Worm (Caenorhabditis elegans) whole organism, mixed stage, embryonic: ENCODE data around the gene C50B8.4.

Experiments used
- M03D4.4 ChIP-seq: sonication (generic microtip); optimal IDR thresholded peaks from 2 replicates; lab custom pipeline; 2017; ENCODE audit warnings: mild to moderate bottlenecking, missing genetic modification characterization, missing compliant biosample characterization
- bed-3 ChIP-seq: fragments of 200-800 bp; sonication (Bioruptor generic); optimal IDR thresholded peaks from 3 replicates; lab custom pipeline; 2018; ENCODE audit warnings: mild to moderate bottlenecking, missing genetic modification characterization, moderate library complexity, missing compliant biosample characterization
- blmp-1 ChIP-seq: fragments of 150-350 bp; optimal IDR thresholded peaks from 2 replicates; lab custom pipeline; 2014; ENCODE audit warnings: missing biosample characterization, missing genetic modification characterization
- ceh-39 ChIP-seq: fragments of 150-350 bp; optimal IDR thresholded peaks from 2 replicates; lab custom pipeline; 2014; ENCODE audit warnings: missing biosample characterization, missing genetic modification characterization
- ceh-43 ChIP-seq: fragments of 200-800 bp; sonication (Bioruptor generic); optimal IDR thresholded peaks from 2 replicates; lab custom pipeline; 2018; ENCODE audit warnings: mild to moderate bottlenecking, missing genetic modification characterization, moderate library complexity, missing compliant biosample characterization
- ceh-83 ChIP-seq: fragments of 200-800 bp; sonication (Bioruptor generic); optimal IDR thresholded peaks from 2 replicates; lab custom pipeline; 2018; ENCODE audit warnings: mild to moderate bottlenecking, missing genetic modification characterization, missing compliant biosample characterization
- ces-1 ChIP-seq: fragments of 150-350 bp; optimal IDR thresholded peaks from 2 replicates; lab custom pipeline; 2014; ENCODE audit warnings: missing biosample characterization, missing genetic modification reagents, missing genetic modification characterization
- cnd-1 ChIP-seq: fragments of 200-800 bp; sonication (Bioruptor generic); optimal IDR thresholded peaks from 2 replicates; lab custom pipeline; 2018; ENCODE audit warnings: mild to moderate bottlenecking, missing genetic modification characterization, missing compliant biosample characterization
- drap-1 ChIP-seq: fragments of 200-800 bp; sonication (Bioruptor generic); optimal IDR thresholded peaks from 3 replicates; lab custom pipeline; 2018; ENCODE audit warnings: mild to moderate bottlenecking, missing genetic modification characterization, missing compliant biosample characterization
- elt-1 ChIP-seq: sonication (generic microtip); optimal IDR thresholded peaks from 2 replicates; lab custom pipeline; 2017; ENCODE audit warnings: missing genetic modification characterization, mild to moderate bottlenecking, missing compliant biosample characterization, antibody characterized with exemption, moderate library complexity, borderline replicate concordance; ENCODE audit not compliant: insufficient read depth
- elt-3 ChIP-seq: fragments of 150-350 bp; optimal IDR thresholded peaks from 2 replicates; lab custom pipeline; 2014; ENCODE audit warnings: missing biosample characterization, missing genetic modification characterization
- flh-1 ChIP-seq: fragments of 200-800 bp; sonication (Bioruptor generic); optimal IDR thresholded peaks from 2 replicates; lab custom pipeline; 2018; ENCODE audit warnings: mild to moderate bottlenecking, missing genetic modification characterization, moderate library complexity, missing compliant biosample characterization
- ham-2 ChIP-seq: fragments of 200-800 bp; sonication (Bioruptor generic); optimal IDR thresholded peaks from 2 replicates; lab custom pipeline; 2018; ENCODE audit warnings: mild to moderate bottlenecking, missing genetic modification characterization, missing compliant biosample characterization
- hlh-1 ChIP-seq: fragments of 150-350 bp; optimal IDR thresholded peaks from 2 replicates; lab custom pipeline; 2014; ENCODE audit warnings: missing biosample characterization, missing genetic modification reagents, missing genetic modification characterization
- lin-13 ChIP-seq: fragments of 150-350 bp; optimal IDR thresholded peaks from 2 replicates; lab custom pipeline; 2014; ENCODE audit warnings: missing biosample characterization, missing genetic modification characterization
- lin-32 ChIP-seq: fragments of 200-800 bp; sonication (Bioruptor generic); optimal IDR thresholded peaks from 2 replicates; lab custom pipeline; 2018; ENCODE audit warnings: mild to moderate bottlenecking, missing genetic modification characterization, missing compliant biosample characterization
- lsy-2 ChIP-seq: fragments of 150-350 bp; optimal IDR thresholded peaks from 2 replicates; lab custom pipeline; 2014; ENCODE audit warnings: missing biosample characterization, missing genetic modification characterization
- mab-5 ChIP-seq: fragments of 150-350 bp; optimal IDR thresholded peaks from 2 replicates; lab custom pipeline; 2014; ENCODE audit warnings: missing biosample characterization, missing genetic modification characterization
- mep-1 ChIP-seq: fragments of 150-350 bp; optimal IDR thresholded peaks from 2 replicates; lab custom pipeline; 2017; ENCODE audit warnings: missing biosample characterization, missing genetic modification reagents, missing genetic modification characterization, inconsistent platforms
- mls-2 ChIP-seq: sonication (generic microtip); optimal IDR thresholded peaks from 2 replicates; lab custom pipeline; 2016; ENCODE audit warnings: mild to moderate bottlenecking, missing genetic modification characterization, moderate library complexity, missing compliant biosample characterization
- nhr-2 ChIP-seq: fragments of 150-350 bp; optimal IDR thresholded peaks from 2 replicates; lab custom pipeline; 2014; ENCODE audit warnings: missing biosample characterization, missing genetic modification characterization
- nhr-237 ChIP-seq: fragments of 150-350 bp; optimal IDR thresholded peaks from 2 replicates; lab custom pipeline; 2014; ENCODE audit warnings: missing biosample characterization, missing genetic modification characterization
- nhr-28 ChIP-seq: fragments of 150-350 bp; optimal IDR thresholded peaks from 2 replicates; lab custom pipeline; 2014; ENCODE audit warnings: missing biosample characterization, missing genetic modification characterization
- nhr-76 ChIP-seq: sonication (generic microtip); optimal IDR thresholded peaks from 2 replicates; lab custom pipeline; 2017; ENCODE audit warnings: missing biosample characterization, missing genetic modification characterization
- sptf-1 ChIP-seq: sonication (generic microtip); optimal IDR thresholded peaks from 2 replicates; lab custom pipeline; 2017; ENCODE audit warnings: mild to moderate bottlenecking, missing genetic modification characterization, moderate library complexity, missing compliant biosample characterization
- tbx-8 ChIP-seq: fragments of 200-800 bp; sonication (Bioruptor generic); optimal IDR thresholded peaks from 2 replicates; lab custom pipeline; 2018; ENCODE audit warnings: mild to moderate bottlenecking, missing genetic modification characterization, moderate library complexity, missing compliant biosample characterization
- unc-120 ChIP-seq: sonication (generic microtip); optimal IDR thresholded peaks from 2 replicates; lab custom pipeline; 2017; ENCODE audit warnings: missing genetic modification characterization, missing compliant biosample characterization; ENCODE audit not compliant: poor library complexity, severe bottlenecking
- unc-39 ChIP-seq: fragments of 150-350 bp; optimal IDR thresholded peaks from 2 replicates; lab custom pipeline; 2014; ENCODE audit warnings: missing biosample characterization, missing genetic modification characterization
- unc-62 ChIP-seq: fragments of 150-350 bp; optimal IDR thresholded peaks from 2 replicates; lab custom pipeline; 2014; ENCODE audit warnings: missing biosample characterization, missing genetic modification reagents, missing genetic modification characterization
- zip-8 ChIP-seq: fragments of 150-350 bp; optimal IDR thresholded peaks from 2 replicates; lab custom pipeline; 2014; ENCODE audit warnings: missing biosample characterization, missing genetic modification characterization
- ztf-11 ChIP-seq: fragments of 150-350 bp; optimal IDR thresholded peaks from 2 replicates; lab custom pipeline; 2014; ENCODE audit warnings: missing biosample characterization, missing genetic modification characterization

The C50B8.4 gene

DNA sequence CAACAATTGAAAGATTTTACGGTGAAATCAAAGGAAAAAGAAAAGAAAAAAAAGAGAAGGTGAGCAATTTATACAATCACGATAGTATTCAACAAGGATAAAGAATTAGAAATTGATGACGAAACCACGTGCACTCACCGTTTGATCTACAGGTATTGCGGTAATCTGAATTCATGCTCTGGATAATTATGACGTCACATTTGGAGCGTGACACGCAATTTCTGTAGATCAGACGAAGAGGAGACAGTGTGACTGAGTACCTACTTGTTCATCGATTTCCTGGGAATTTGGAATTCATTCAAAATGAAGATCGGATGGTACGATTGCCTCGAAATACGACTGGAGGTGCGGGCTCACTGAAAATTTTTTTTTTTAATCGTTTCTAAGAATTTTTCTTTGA, 26.6 kb downstream of the C50B8.4 start:
- peak; percentile 91 for TF ChIP-seq zip-8 (tag; lab: Kevin White, UChicago)
- no peak for TF ChIP-seq ces-1 (GFP tag; lab: Kevin White, UChicago)

DNA sequence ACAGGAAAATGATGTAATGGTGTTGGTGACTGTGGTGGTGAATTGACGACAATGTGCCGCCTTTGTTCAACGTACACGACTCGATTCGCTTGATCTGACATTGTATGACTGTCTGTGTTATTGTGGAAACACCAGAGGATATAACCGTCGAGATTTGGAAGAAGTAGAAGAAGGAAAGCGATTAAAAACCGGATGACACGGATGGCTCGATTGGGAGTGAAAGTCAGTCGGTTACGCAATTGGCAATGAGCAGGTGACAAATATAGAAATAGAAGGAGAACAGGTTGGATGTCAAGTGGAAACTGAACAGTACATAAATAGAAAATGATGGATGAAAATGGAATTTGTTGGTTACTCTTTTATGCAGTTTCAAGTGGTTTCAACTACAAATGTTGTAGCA, 29.1 kb downstream of the C50B8.4 start, which contains the start of gene rdy-2:
rdy-2 (minus strand) TSS at position 101 of the 400 bp plus-strand sequence.
- TF ChIP-seq lsy-2 (tag; lab: Kevin White, UChicago) (no peak), zip-8 (tag; lab: Kevin White, UChicago) (no peak), unc-120 (no peak)

DNA sequence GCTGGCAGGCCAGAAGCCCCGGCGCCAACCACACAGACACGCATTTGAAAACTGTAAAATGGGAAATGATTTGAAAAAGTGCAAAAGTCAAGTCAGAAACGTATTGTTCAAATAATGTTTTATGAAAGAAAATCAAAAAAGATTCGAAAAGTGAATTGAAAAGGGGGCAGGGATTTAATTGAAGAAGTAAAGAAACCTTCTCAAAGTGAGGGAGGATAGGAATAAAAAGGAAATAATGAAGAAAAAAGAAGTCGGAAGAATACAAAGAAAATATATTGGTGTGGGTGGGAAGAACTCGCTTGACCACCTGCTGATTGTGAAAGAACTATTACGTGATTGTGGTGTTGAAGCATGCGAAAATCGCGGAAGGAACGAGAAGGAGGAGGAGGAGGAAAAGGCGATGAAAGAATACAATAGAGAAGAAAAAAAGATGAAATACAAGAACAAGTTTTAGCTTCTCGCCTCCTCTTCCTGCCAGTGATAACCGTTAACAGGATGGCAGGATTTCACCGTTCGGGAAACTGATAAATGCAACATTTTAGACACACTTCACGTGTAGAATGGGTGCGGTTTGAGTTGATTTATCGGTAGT, 34.9 kb downstream of the C50B8.4 start, which contains the start of gene fmo-4:
fmo-4 (minus strand) TSS at position 51 of the 592 bp plus-strand sequence.
- TF ChIP-seq cnd-1 (tag; lab: Kevin White, UChicago) = no peak
- no peak for TF ChIP-seq hlh-1 (tag; lab: Kevin White, UChicago)
- TF ChIP-seq bed-3 (GFP tag; lab: Kevin White, UChicago) = no peak
- no peak for TF ChIP-seq unc-120
- no peak for TF ChIP-seq ces-1 (GFP tag; lab: Kevin White, UChicago)
- TF ChIP-seq lin-13 (tag; lab: Kevin White, UChicago) = no peak
- no peak for TF ChIP-seq lsy-2 (tag; lab: Kevin White, UChicago)
- TF ChIP-seq nhr-2 (tag; lab: Kevin White, UChicago) = no peak
- TF ChIP-seq elt-1 = no peak
- no peak for TF ChIP-seq lin-32 (GFP tag; lab: Kevin White, UChicago)
- TF ChIP-seq sptf-1 (tag; lab: Kevin White, UChicago) = no peak
- no peak for TF ChIP-seq flh-1
- TF ChIP-seq ham-2 (GFP tag; lab: Kevin White, UChicago) = no peak
- TF ChIP-seq blmp-1 (tag; lab: Kevin White, UChicago) = no peak
- no peak for TF ChIP-seq elt-3 (tag; lab: Kevin White, UChicago)
- no peak for TF ChIP-seq mls-2 (tag; lab: Kevin White, UChicago)
- no peak for TF ChIP-seq unc-62 (GFP tag; lab: Kevin White, UChicago)
- no peak for TF ChIP-seq ceh-83 (GFP tag; lab: Kevin White, UChicago)
- no peak for TF ChIP-seq tbx-8 (GFP tag; lab: Kevin White, UChicago)

- TF ChIP-seq ceh-39 (no peak), hlh-1 (tag; lab: Kevin White, UChicago) (no peak), mls-2 (tag; lab: Kevin White, UChicago) (no peak), ztf-11 (tag; lab: Kevin White, UChicago) (no peak), lin-13 (tag; lab: Kevin White, UChicago) (no peak), lin-32 (GFP tag; lab: Kevin White, UChicago) (no peak), mab-5 (tag; lab: Kevin White, UChicago) (no peak)
Observed at ce11 chrV:13608486-13608885, 36.7 kb downstream of the C50B8.4 start.

DNA sequence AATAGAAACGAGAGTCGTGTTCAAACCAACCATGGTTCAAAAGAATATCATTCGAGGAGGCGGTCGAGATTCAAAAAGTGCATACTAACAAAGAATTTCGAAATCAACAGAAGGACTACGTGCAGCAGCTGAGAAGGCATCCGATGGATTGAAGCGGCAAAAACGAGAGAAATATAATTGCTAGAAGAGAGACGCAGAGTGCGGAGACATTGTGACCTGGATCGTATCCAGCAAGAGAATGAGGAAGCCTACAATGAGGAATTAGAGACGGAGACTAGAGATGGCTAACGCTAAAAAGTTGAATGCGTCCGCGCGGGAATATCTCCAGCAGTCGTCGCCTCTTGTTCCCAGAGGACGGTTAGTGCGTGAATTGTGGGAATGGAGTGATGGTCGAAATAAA, 38.0 kb downstream of the C50B8.4 start:
- TF ChIP-seq nhr-237 (tag; lab: Kevin White, UChicago) = no peak
- peak; percentile 93 for TF ChIP-seq ham-2 (GFP tag; lab: Kevin White, UChicago)

DNA sequence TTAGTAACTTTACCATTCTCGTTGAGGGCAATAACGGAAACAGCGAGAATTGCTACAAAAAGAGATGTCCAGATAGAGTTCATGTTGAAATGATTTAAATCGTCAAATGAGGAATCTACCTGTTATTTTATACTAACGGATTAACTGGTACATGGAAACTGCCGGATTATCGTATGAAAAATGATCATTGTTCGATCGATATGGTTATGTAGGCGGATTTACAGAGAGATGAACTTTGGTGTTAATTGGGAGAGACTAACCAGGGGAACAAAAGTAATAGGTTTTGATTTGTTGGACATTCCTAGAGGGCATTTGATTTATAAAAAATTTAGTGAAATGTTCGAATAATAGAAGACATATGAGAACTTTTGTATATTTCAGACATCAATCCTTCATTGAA, 40.0 kb downstream of the C50B8.4 start, which contains the start of gene spig-9:
spig-9 (minus strand) TSS at position 101 of the 400 bp plus-strand sequence.
- TF ChIP-seq nhr-28 (tag; lab: Kevin White, UChicago) (no peak), mls-2 (tag; lab: Kevin White, UChicago) (no peak)

ce11 chrV:13613870-13614269, 42.1 kb downstream of the C50B8.4 start, which contains the start of gene F53F4.7:
TSS of gene F53F4.7 (minus strand) at chrV:13613970.
- TF ChIP-seq drap-1 (GFP tag; lab: Kevin White, UChicago) = no peak
- TF ChIP-seq zip-8 (tag; lab: Kevin White, UChicago) = no peak
- TF ChIP-seq ceh-83 (GFP tag; lab: Kevin White, UChicago) = no peak
- no peak for TF ChIP-seq nhr-76 (tag; lab: Kevin White, UChicago)
- no peak for TF ChIP-seq nhr-28 (tag; lab: Kevin White, UChicago)
- no peak for TF ChIP-seq mep-1 (tag; lab: Kevin White, UChicago)
- TF ChIP-seq ceh-43 = no peak
- no peak for TF ChIP-seq ces-1 (GFP tag; lab: Kevin White, UChicago)
- TF ChIP-seq M03D4.4 (tag; lab: Kevin White, UChicago) = no peak
- TF ChIP-seq ceh-39 = no peak
- TF ChIP-seq unc-39 (tag; lab: Kevin White, UChicago) = no peak
- no peak for TF ChIP-seq hlh-1 (tag; lab: Kevin White, UChicago)
- no peak for TF ChIP-seq lin-32 (GFP tag; lab: Kevin White, UChicago)
- TF ChIP-seq elt-3 (tag; lab: Kevin White, UChicago) = no peak
- no peak for TF ChIP-seq unc-62 (GFP tag; lab: Kevin White, UChicago)
- no peak for TF ChIP-seq bed-3 (GFP tag; lab: Kevin White, UChicago)
